Fruit fly (Drosophila melanogaster): ENCODE data around the gene CG42583.
A peak's percentile ranks its signal among the peaks of the same experiment; 100 is the strongest.
"Not testable (repeated sequence)": the region's sequence is repeated elsewhere in the genome, so short reads cannot be mapped to it uniquely, and the experiment has no call there.

Gene CG42583

DNA sequence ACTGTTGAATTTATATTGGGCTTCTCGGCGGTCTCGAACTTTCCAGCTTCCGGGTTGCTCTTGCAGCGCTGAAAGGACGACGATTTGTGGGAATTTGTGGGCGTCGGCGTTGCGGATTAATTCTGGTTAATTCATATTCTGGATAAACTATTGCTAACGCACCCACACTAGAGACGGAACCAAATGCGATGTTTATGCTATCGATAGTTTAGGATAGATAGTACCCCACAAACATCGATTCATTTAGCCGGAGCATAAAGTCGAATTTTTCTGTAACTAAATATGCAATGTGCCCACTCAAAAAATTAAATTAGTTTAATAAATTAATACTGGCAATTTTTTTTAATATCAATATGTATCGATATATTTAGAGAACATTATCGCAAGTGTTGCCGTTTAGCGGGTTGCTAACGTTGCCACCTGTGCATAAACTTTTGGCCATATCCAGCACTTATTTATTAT is 20.1 kb downstream of the CG42583 start, which contains the start of gene Rab35:
Gene Rab35, minus strand, starts transcription at position 194 of the 462 bp plus-strand sequence.
- TF ChIP-seq CTCF (optimal IDR thresholded peaks at IDR 0.05) = no peak
- no peak for TF ChIP-seq CG8478 (optimal IDR thresholded peaks at IDR 0.05)

DNA sequence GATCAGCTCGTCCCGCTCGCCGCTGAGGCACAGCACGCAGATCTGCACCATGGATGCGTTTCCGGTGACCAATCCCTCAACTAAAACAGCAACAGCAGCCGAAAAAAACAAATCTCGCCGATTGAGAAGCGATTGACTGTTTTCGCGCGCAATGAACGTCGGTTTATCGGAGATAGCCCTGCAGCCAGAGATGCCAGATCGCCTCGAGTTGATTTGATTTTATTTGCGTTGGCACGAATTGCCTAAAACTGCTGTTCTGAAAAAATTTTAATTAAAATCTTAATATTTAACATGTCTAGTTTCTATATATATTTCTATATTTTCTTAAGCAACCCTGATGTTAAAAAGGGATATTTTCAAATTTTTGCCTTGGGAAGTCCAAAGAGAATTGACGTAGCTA is 23.0 kb downstream of the CG42583 start:
- TF ChIP-seq CG8478 (optimal IDR thresholded peaks at IDR 0.05) (no peak), CTCF (optimal IDR thresholded peaks at IDR 0.05) (no peak)

DNA sequence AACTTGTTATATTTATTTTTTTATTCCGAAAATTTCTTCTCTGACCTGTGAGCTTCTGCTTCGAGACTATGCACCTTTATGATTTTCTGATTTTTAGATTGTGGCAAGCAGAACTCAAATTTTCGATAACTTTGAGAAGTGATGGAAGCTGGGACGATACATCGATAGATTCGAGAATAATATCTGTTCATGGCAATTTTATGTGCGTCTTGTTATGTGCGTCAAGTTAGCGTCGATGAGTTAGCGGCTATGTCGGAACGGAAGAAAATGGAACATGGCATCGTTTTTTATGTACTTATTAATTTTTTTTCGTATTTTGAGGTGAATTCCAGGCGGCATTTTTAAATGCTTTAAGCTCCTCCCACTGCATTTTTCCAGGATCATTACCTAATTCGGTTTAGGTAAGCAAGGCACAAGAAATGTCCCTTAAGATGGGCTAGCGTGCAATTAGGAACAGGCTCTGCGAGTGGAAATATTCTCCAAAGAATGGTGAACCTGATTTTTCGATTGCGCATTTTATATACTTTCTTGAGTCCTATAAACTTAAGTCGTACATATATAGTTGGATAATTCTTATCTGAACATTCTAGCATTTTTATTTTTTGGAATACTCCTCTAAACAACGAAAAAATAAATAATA is 26.3 kb downstream of the CG42583 start, which contains the start of gene Phf7:
Gene Phf7, minus strand, starts transcription at position 58 of the 640 bp plus-strand sequence.
- TF ChIP-seq CG8478 (optimal IDR thresholded peaks at IDR 0.05) = no peak
- peak in 1 of 2 experiments; percentile 30 for TF ChIP-seq CTCF (optimal IDR thresholded peaks at IDR 0.05)

DNA sequence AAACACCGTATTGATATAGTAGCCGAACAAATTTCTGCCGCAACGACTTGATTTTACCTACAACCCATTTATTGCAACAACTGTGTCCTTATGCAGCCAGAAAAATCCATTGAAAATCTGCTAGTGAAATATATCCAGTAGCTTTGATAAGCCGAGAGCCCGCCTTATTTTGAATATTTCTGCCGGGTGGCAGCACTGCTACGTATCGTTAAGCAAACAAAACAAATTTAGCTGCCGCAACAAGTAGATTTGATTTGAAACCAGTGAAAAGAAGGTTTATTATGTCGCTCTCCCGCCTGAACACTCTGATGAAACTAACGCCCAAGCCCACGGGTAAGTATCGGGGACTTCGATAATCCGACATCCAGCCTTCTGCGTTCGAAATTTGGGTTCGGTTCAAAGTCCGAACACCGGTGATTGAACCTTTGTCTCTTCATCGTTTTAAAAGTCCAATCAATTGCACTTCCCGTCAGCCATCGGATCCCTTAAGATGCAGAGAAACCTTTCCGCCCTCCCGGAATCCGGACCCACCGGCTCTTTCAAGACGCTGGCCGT is 27.0 kb downstream of the CG42583 start, which contains the start of gene CG9577:
Gene CG9577, plus strand, starts transcription at position 190 of the 555 bp plus-strand sequence.
- TF ChIP-seq CG8478 (optimal IDR thresholded peaks at IDR 0.05) = no peak
- TF ChIP-seq CTCF (optimal IDR thresholded peaks at IDR 0.05) = no peak

DNA sequence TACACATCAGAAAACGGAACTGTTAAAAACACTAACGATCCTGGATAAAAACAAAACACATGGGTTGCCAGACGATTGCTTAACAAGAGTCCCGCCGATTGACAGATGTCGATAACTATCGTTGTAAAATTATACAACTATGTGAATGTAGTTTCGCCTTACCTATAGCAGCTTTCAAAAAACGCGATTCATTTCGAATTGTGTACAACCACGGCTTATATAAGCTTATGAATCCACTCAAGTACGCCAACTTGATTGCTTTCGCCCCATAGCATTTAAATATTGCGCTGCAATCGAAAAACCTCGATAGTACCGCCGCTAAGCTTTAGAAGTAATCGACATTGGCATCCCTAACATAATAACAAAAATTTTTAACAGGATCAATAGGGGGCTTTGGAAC is 30.3 kb downstream of the CG42583 start, which contains the start of the genes CG9581 and CG9578:
Gene CG9581, minus strand, starts transcription at position 84 of the 400 bp plus-strand sequence.
Gene CG9578, plus strand, starts transcription at position 325 of the 400 bp plus-strand sequence.
- TF ChIP-seq CG8478 (optimal IDR thresholded peaks at IDR 0.05) = no peak
- no peak for TF ChIP-seq CTCF (optimal IDR thresholded peaks at IDR 0.05)

DNA sequence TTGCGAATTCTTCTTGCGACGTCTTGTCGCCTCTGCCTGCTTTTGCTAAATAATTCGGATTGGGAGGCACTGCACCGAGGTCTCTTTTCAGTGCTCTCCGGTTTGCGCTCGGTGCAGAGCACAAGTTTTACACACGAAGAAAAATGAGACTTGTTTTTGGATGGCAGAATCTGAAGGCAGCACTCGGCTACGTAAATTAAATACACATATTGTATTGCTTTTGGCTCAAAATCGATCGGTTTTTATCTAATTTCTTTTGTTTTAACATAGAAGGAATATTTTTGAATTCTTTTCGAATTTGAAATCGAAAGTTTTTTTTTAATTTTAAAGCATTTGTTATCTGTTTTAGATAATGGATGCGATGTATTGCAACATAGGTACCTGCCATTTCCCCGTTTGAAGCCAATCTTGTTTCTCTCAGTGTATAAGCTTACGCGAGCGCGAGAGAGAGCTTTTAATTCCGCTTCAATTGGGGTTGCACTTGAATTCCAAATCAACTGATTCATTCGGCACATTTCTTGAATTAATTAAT is 33.9 kb downstream of the CG42583 start, which contains the start of gene AnxB10:
Gene AnxB10, minus strand, starts transcription at position 51 of the 532 bp plus-strand sequence.
- TF ChIP-seq CG8478 (optimal IDR thresholded peaks at IDR 0.05) (no peak), CTCF (optimal IDR thresholded peaks at IDR 0.05) (no peak)

DNA sequence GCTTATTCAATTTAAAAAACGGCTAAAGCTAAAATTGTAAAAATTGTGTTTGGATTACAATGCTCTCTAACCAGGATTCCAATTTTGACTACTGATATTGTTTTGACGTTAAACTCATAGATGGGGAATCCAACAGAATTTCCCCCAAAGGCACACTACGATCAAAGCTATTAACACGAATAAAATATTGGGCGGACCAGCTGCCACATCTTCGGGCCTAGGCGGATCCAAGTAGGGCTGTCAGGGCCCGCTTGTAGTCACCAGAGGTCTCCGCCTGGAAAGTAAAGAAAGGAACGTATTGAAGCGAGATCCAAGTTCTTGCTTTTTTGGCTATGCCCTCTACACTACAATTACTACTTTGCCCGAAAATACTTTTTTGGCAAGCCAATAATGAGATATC is 38.9 kb downstream of the CG42583 start, which contains the start of gene Sdic1:
Gene Sdic1, minus strand, starts transcription at position 101 of the 400 bp plus-strand sequence.
- not testable (repeated sequence) for TF ChIP-seq CTCF, CG8478 (optimal IDR thresholded peaks at IDR 0.05)

DNA sequence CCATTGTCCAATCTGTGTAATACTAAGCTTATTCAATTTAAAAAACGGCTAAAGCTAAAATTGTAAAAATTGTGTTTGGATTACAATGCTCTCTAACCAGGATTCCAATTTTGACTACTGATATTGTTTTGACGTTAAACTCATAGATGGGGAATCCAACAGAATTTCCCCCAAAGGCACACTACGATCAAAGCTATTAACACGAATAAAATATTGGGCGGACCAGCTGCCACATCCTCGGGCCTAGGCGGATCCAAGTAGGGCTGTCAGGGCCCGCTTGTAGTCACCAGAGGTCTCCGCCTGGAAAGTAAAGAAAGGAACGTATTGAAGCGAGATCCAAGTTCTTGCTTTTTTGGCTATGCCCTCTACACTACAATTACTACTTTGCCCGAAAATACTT is 46.8 kb downstream of the CG42583 start, which contains the start of gene Sdic2:
Gene Sdic2, minus strand, starts transcription at position 101 of the 400 bp plus-strand sequence.
- TF ChIP-seq CG8478, CTCF (optimal IDR thresholded peaks at IDR 0.05): not testable (repeated sequence)

Measured in S2 (cell line).